ENCODE assay signal across 2 worm cellular contexts in genomic region chrIII:8368619-8369018, ce11.
TF ChIP-seq lines count a peak whose summit lies in the region.

R05D3.9 (minus strand) TSS chrIII:8368719.

TF ChIP-seq in whole organism, L1 larva, 84 proteins besides CTCF, POLR2A, EP300 and RAD21:
- TF ChIP-seq blmp-1 (tag; optimal IDR thresholded peaks at IDR 0.05; lab: Kevin White, UChicago) (peak; percentile 35), unc-98 (GFP tag; IDR thresholded peaks at IDR 0.05; lab: Robert Waterston, UW) (no peak), nhr-237 (tag; optimal IDR thresholded peaks at IDR 0.05; lab: Kevin White, UChicago) (no peak), egl-13 (tag; optimal IDR thresholded peaks at IDR 0.05; lab: Kevin White, UChicago) (no peak), pag-3 (tag; optimal IDR thresholded peaks at IDR 0.05; lab: Kevin White, UChicago; ENCODE audit: borderline replicate concordance, insufficient read depth) (no peak), mdl-1 (tag; optimal IDR thresholded peaks at IDR 0.05; lab: Kevin White, UChicago) (no peak), nhr-85 (tag; lab: Kevin White, UChicago) (peak; percentile 46), mep-1 (tag; optimal IDR thresholded peaks at IDR 0.05; lab: Kevin White, UChicago) (peak; percentile 49), ztf-11 (tag; optimal IDR thresholded peaks at IDR 0.05; lab: Kevin White, UChicago) (no peak), xbp-1 (tag; optimal IDR thresholded peaks at IDR 0.05; lab: Kevin White, UChicago) (no peak), efl-1 (optimal IDR thresholded peaks at IDR 0.05; lab: Kevin White, UChicago) (no peak), efl-1 (GFP tag; optimal IDR thresholded peaks at IDR 0.05 in 1 of 2; lab: Kevin White, UChicago) (peak in 1 of 2 experiments; percentile 6), ceh-8 (GFP tag; optimal IDR thresholded peaks at IDR 0.05; lab: Kevin White, UChicago) (no peak), efl-3 (GFP tag; optimal IDR thresholded peaks at IDR 0.05; lab: Kevin White, UChicago) (no peak), nhr-47 (tag; optimal IDR thresholded peaks at IDR 0.05; lab: Kevin White, UChicago) (no peak), ceh-82 (tag; optimal IDR thresholded peaks at IDR 0.05; lab: Kevin White, UChicago) (no peak), lir-3 (tag; optimal IDR thresholded peaks at IDR 0.05; lab: Kevin White, UChicago; ENCODE audit: poor library complexity) (no peak), nhr-90 (tag; optimal IDR thresholded peaks at IDR 0.05; lab: Kevin White, UChicago; ENCODE audit: poor library complexity) (no peak), dsc-1 (tag; optimal IDR thresholded peaks at IDR 0.05; lab: Kevin White, UChicago) (no peak), nhr-20 (tag; optimal IDR thresholded peaks at IDR 0.05; lab: Kevin White, UChicago) (no peak), nhr-84 (tag; optimal IDR thresholded peaks at IDR 0.05; lab: Kevin White, UChicago) (no peak), hlh-4 (tag; optimal IDR thresholded peaks at IDR 0.05; lab: Kevin White, UChicago) (no peak), jun-1 (tag; optimal IDR thresholded peaks at IDR 0.05; lab: Kevin White, UChicago) (no peak), mab-9 (GFP tag; IDR thresholded peaks at IDR 0.05; lab: Robert Waterston, UW) (no peak), elt-3 (tag; optimal IDR thresholded peaks at IDR 0.05; lab: Kevin White, UChicago) (no peak), tbx-2 (tag; optimal IDR thresholded peaks at IDR 0.05; lab: Kevin White, UChicago) (no peak), zag-1 (tag; optimal IDR thresholded peaks at IDR 0.05; lab: Kevin White, UChicago) (no peak), ama-1 (optimal IDR thresholded peaks at IDR 0.05; lab: Kevin White, UChicago) (no peak), aly-2 (tag; optimal IDR thresholded peaks at IDR 0.05; lab: Kevin White, UChicago) (no peak), pax-3 (tag; optimal IDR thresholded peaks at IDR 0.05; lab: Kevin White, UChicago) (no peak), lin-15B (tag; optimal IDR thresholded peaks at IDR 0.05; lab: Kevin White, UChicago) (no peak), pqm-1 (tag; optimal IDR thresholded peaks at IDR 0.05; lab: Kevin White, UChicago) (no peak), ets-5 (GFP tag; IDR thresholded peaks at IDR 0.05; lab: Robert Waterston, UW) (no peak), C04F5.9 (tag; optimal IDR thresholded peaks at IDR 0.05; lab: Kevin White, UChicago) (no peak), unc-30 (tag; optimal IDR thresholded peaks at IDR 0.05; lab: Kevin White, UChicago) (no peak), nhr-77 (tag; optimal IDR thresholded peaks at IDR 0.05; lab: Kevin White, UChicago) (no peak), egl-27 (tag; optimal IDR thresholded peaks at IDR 0.05; lab: Kevin White, UChicago) (no peak)

TF ChIP-seq in whole organism, L3 larva, 47 proteins besides CTCF, POLR2A, EP300 and RAD21:
- TF ChIP-seq nhr-25 (tag; optimal IDR thresholded peaks at IDR 0.05; lab: Kevin White, UChicago) = peak; percentile 15
- no peak for TF ChIP-seq ceh-28 (tag; optimal IDR thresholded peaks at IDR 0.05; lab: Kevin White, UChicago)
